Fruit fly (Drosophila melanogaster) whole organism, embryonic: Measurements from ENCODE around the gene sna.
A peak's percentile ranks its signal among the peaks of the same experiment; 100 is the strongest.

ENCODE experiments used
- ATbp ChIP-seq: fragments of 200-800 bp; sonication (Bioruptor generic); optimal IDR thresholded peaks from 2 replicates; lab custom pipeline; 2017; ENCODE audit warnings: missing biosample characterization, mild to moderate bottlenecking, missing genetic modification characterization, missing genetic modification reagents
- B-H2 ChIP-seq: fragments of 200-800 bp; sonication (Bioruptor generic); optimal IDR thresholded peaks from 2 replicates; lab custom pipeline; 2018; ENCODE audit warnings: missing biosample characterization, mild to moderate bottlenecking, missing genetic modification characterization
- BEAF-32 ChIP-seq: fragments of 200-800 bp; sonication (Bioruptor generic); optimal IDR thresholded peaks from 3 replicates; lab custom pipeline; 2017; ENCODE audit warnings: missing biosample characterization, missing genetic modification characterization, mild to moderate bottlenecking, moderate library complexity, missing genetic modification reagents
- CG10147 ChIP-seq: fragments of 200-800 bp; sonication (Bioruptor generic); optimal IDR thresholded peaks from 2 replicates; lab custom pipeline; 2019; ENCODE audit warnings: missing biosample characterization, mild to moderate bottlenecking, missing genetic modification characterization, moderate library complexity
- CG10274 ChIP-seq: fragments of 200-800 bp; sonication (Bioruptor generic); optimal IDR thresholded peaks from 3 replicates; lab custom pipeline; 2017; ENCODE audit warnings: missing biosample characterization, mild to moderate bottlenecking, missing genetic modification characterization
- CG10565 ChIP-seq: fragments of 200-800 bp; sonication (Bioruptor generic); optimal IDR thresholded peaks from 3 replicates; lab custom pipeline; 2016; ENCODE audit warnings: missing biosample characterization, mild to moderate bottlenecking, missing genetic modification characterization
- CG12219 ChIP-seq: fragments of 200-800 bp; sonication (Bioruptor generic); optimal IDR thresholded peaks from 3 replicates; lab custom pipeline; 2018; ENCODE audit warnings: missing biosample characterization, mild to moderate bottlenecking, missing genetic modification characterization
- CG1233 ChIP-seq: fragments of 200-800 bp; sonication (Bioruptor generic); optimal IDR thresholded peaks from 4 replicates; lab custom pipeline; 2018; ENCODE audit warnings: missing biosample characterization, mild to moderate bottlenecking, missing genetic modification characterization
- CG12769 ChIP-seq: fragments of 200-800 bp; sonication (Bioruptor generic); optimal IDR thresholded peaks from 2 replicates; lab custom pipeline; 2019; ENCODE audit warnings: missing biosample characterization, mild to moderate bottlenecking, missing genetic modification characterization, moderate library complexity
- CG14860 ChIP-seq: fragments of 200-800 bp; sonication (Bioruptor generic); IDR thresholded peaks from 3 replicates; pipeline ENCODE4 v1.3.6; 2022; ENCODE audit warnings: missing biosample characterization, missing genetic modification characterization; ENCODE audit not compliant: partially characterized antibody
- CG18476 ChIP-seq: fragments of 200-800 bp; sonication (Bioruptor generic); optimal IDR thresholded peaks from 2 replicates; lab custom pipeline; 2016; ENCODE audit warnings: missing biosample characterization, mild to moderate bottlenecking, missing genetic modification characterization
- CG2678 ChIP-seq: fragments of 200-800 bp; sonication (Bioruptor generic); optimal IDR thresholded peaks from 3 replicates; lab custom pipeline; 2019; ENCODE audit warnings: missing biosample characterization, mild to moderate bottlenecking, missing genetic modification characterization, moderate library complexity
- CG30431 ChIP-seq: fragments of 200-800 bp; sonication (Bioruptor generic); optimal IDR thresholded peaks from 2 replicates; lab custom pipeline; 2017; ENCODE audit warnings: missing biosample characterization, missing genetic modification characterization
- CG31365 ChIP-seq: fragments of 200-800 bp; sonication (Bioruptor generic); optimal IDR thresholded peaks from 2 replicates; lab custom pipeline; 2018; ENCODE audit warnings: missing biosample characterization, mild to moderate bottlenecking, missing genetic modification characterization
- CG3407 ChIP-seq: fragments of 200-800 bp; sonication (Bioruptor generic); optimal IDR thresholded peaks from 2 replicates; lab custom pipeline; 2018; ENCODE audit warnings: missing biosample characterization, mild to moderate bottlenecking, missing genetic modification characterization
- CG4730 ChIP-seq: fragments of 200-800 bp; sonication (Bioruptor generic); IDR thresholded peaks from 2 replicates; pipeline ENCODE4 v1.3.6; 2022; ENCODE audit warnings: missing biosample characterization, missing genetic modification characterization
- CG4854 ChIP-seq: fragments of 200-800 bp; sonication (Bioruptor generic); optimal IDR thresholded peaks from 2 replicates; lab custom pipeline; 2016; ENCODE audit warnings: missing biosample characterization, missing genetic modification characterization, inconsistent platforms
- CG5953 ChIP-seq: fragments of 200-800 bp; sonication (Bioruptor generic); IDR thresholded peaks from 2 replicates; pipeline ENCODE4 v1.3.6; 2022; ENCODE audit warnings: missing biosample characterization, missing genetic modification characterization
- CG7372 ChIP-seq: fragments of 200-800 bp; sonication (Bioruptor generic); IDR thresholded peaks from 2 replicates; pipeline ENCODE4 v1.3.6; 2022; ENCODE audit warnings: missing biosample characterization, missing genetic modification characterization
- CG7928 ChIP-seq: fragments of 200-800 bp; sonication (Bioruptor generic); optimal IDR thresholded peaks from 2 replicates; lab custom pipeline; 2017; ENCODE audit warnings: missing biosample characterization, mild to moderate bottlenecking, missing genetic modification characterization
- CG8765 ChIP-seq: fragments of 200-800 bp; sonication (Bioruptor generic); IDR thresholded peaks from 2 replicates; pipeline ENCODE4 v1.3.6; 2022; ENCODE audit warnings: missing biosample characterization, missing genetic modification characterization
- CG9215 ChIP-seq: fragments of 200-800 bp; sonication (Bioruptor generic); IDR thresholded peaks from 2 replicates; pipeline ENCODE4 v1.3.6; 2022; ENCODE audit warnings: missing biosample characterization, missing genetic modification characterization
- CG9437 ChIP-seq: fragments of 200-800 bp; sonication (Bioruptor generic); optimal IDR thresholded peaks from 2 replicates; lab custom pipeline; 2018; ENCODE audit warnings: missing biosample characterization, mild to moderate bottlenecking, missing genetic modification characterization
- CHES-1-like ChIP-seq: fragments of 200-800 bp; sonication (Bioruptor generic); optimal IDR thresholded peaks from 2 replicates; lab custom pipeline; 2016; ENCODE audit warnings: missing biosample characterization, missing genetic modification characterization
- CkIIα-i1 ChIP-seq: fragments of 200-800 bp; sonication (Bioruptor generic); IDR thresholded peaks from 2 replicates; pipeline ENCODE4 v1.3.6; 2022; ENCODE audit warnings: missing biosample characterization, missing genetic modification characterization
- Fer2 ChIP-seq: fragments of 200-800 bp; sonication (Bioruptor generic); optimal IDR thresholded peaks from 2 replicates; lab custom pipeline; 2018; ENCODE audit warnings: missing biosample characterization, mild to moderate bottlenecking, missing genetic modification characterization, moderate library complexity
- Mad ChIP-seq: fragments of 200-800 bp; sonication (Bioruptor generic); optimal IDR thresholded peaks from 2 replicates; lab custom pipeline; 2016; ENCODE audit warnings: missing biosample characterization, missing genetic modification characterization
- Nf-YC ChIP-seq: fragments of 200-800 bp; optimal IDR thresholded peaks from 3 replicates; lab custom pipeline; 2019; ENCODE audit warnings: missing biosample characterization, mild to moderate bottlenecking, missing genetic modification characterization, moderate library complexity
- Opbp ChIP-seq: fragments of 200-800 bp; sonication (Bioruptor generic); IDR thresholded peaks from 3 replicates; pipeline ENCODE4 v1.3.6; 2022; ENCODE audit warnings: missing biosample characterization, missing genetic modification characterization; ENCODE audit not compliant: partially characterized antibody
- PHDP ChIP-seq: fragments of 200-800 bp; sonication (Bioruptor generic); optimal IDR thresholded peaks from 3 replicates; lab custom pipeline; 2018; ENCODE audit warnings: missing biosample characterization, mild to moderate bottlenecking, missing genetic modification characterization, moderate library complexity
- Sin3A ChIP-seq: fragments of >200 bp; optimal IDR thresholded peaks from 2 replicates; lab custom pipeline; 2018
- Usf ChIP-seq: fragments of 200-800 bp; sonication (Bioruptor generic); optimal IDR thresholded peaks from 2 replicates; lab custom pipeline; 2017; ENCODE audit warnings: missing genotype, missing biosample characterization, missing genetic modification characterization
- Vsx1 ChIP-seq: fragments of 200-800 bp; sonication (Bioruptor generic); optimal IDR thresholded peaks from 2 replicates; lab custom pipeline; 2017; ENCODE audit warnings: missing biosample characterization, mild to moderate bottlenecking, missing genetic modification characterization, missing genetic modification reagents
- ase ChIP-seq: fragments of 200-800 bp; sonication (Bioruptor generic); IDR thresholded peaks from 3 replicates; pipeline ENCODE4 v1.3.6; 2022; ENCODE audit warnings: missing biosample characterization, missing genetic modification characterization
- cas ChIP-seq: fragments of 200-800 bp; sonication (Bioruptor generic); IDR thresholded peaks from 2 replicates; pipeline ENCODE4 v1.3.6; 2022; ENCODE audit warnings: missing biosample characterization, missing genetic modification characterization
- chif ChIP-seq, 2 experiments: fragments of 200-800 bp; sonication (Bioruptor generic); optimal IDR thresholded peaks; 3 replicates each; lab custom pipeline; 2016; ENCODE audit warnings: missing biosample characterization in 2 of 2, missing genetic modification characterization in 2 of 2
- danr ChIP-seq: fragments of 200-800 bp; sonication (Bioruptor generic); IDR thresholded peaks from 2 replicates; pipeline ENCODE4 v1.3.6; 2022; ENCODE audit warnings: missing biosample characterization, missing genetic modification characterization
- emc ChIP-seq: fragments of 200-800 bp; sonication (Bioruptor generic); optimal IDR thresholded peaks from 2 replicates; lab custom pipeline; 2016; ENCODE audit warnings: missing biosample characterization, missing genetic modification characterization
- esg ChIP-seq: fragments of 200-800 bp; sonication (Bioruptor generic); conservative IDR thresholded peaks from 2 replicates; pipeline ENCODE4 v1.3.6; 2022; ENCODE audit warnings: missing biosample characterization, missing genetic modification characterization
- gce ChIP-seq: fragments of 200-800 bp; sonication (Bioruptor generic); IDR thresholded peaks from 3 replicates; pipeline ENCODE4 v1.3.6; 2022; ENCODE audit warnings: missing biosample characterization, missing genetic modification characterization
- gro ChIP-seq: fragments of 200-800 bp; sonication (Bioruptor generic); optimal IDR thresholded peaks from 2 replicates; lab custom pipeline; 2016; ENCODE audit warnings: missing biosample characterization, missing genetic modification characterization
- ind ChIP-seq: fragments of 200-800 bp; sonication (Bioruptor generic); optimal IDR thresholded peaks from 3 replicates; lab custom pipeline; 2016; ENCODE audit warnings: missing biosample characterization, missing genetic modification characterization
- kah ChIP-seq: fragments of 200-800 bp; sonication (Bioruptor generic); optimal IDR thresholded peaks from 2 replicates; lab custom pipeline; 2018; ENCODE audit warnings: missing biosample characterization, mild to moderate bottlenecking, missing genetic modification characterization
- lbe ChIP-seq: fragments of 200-800 bp; sonication (Bioruptor generic); optimal IDR thresholded peaks from 2 replicates; lab custom pipeline; 2016; ENCODE audit warnings: missing biosample characterization, mild to moderate bottlenecking, missing genetic modification characterization
- onecut ChIP-seq: fragments of 200-800 bp; sonication (Bioruptor generic); IDR thresholded peaks from 2 replicates; pipeline ENCODE4 v1.3.6; 2022; ENCODE audit warnings: missing biosample characterization, missing genetic modification characterization
- sima ChIP-seq: fragments of 200-800 bp; sonication (Bioruptor generic); optimal IDR thresholded peaks from 2 replicates; lab custom pipeline; 2016; ENCODE audit warnings: missing biosample characterization, missing genetic modification characterization
- slou ChIP-seq: fragments of 200-800 bp; sonication (Bioruptor generic); optimal IDR thresholded peaks from 3 replicates; lab custom pipeline; 2016; ENCODE audit warnings: missing biosample characterization, missing genetic modification characterization
- tna ChIP-seq: fragments of 200-800 bp; sonication (Bioruptor generic); IDR thresholded peaks from 2 replicates; pipeline ENCODE4 v1.3.6; 2022; ENCODE audit warnings: missing biosample characterization, missing genetic modification characterization; ENCODE audit not compliant: partially characterized antibody
- zen2 ChIP-seq: fragments of 200-800 bp; sonication (Bioruptor generic); IDR thresholded peaks from 3 replicates; pipeline ENCODE4 v1.3.6; 2022; ENCODE audit warnings: missing biosample characterization, missing genetic modification characterization; ENCODE audit not compliant: partially characterized antibody

The sna gene

dm6 chr2L:15498885-15499696, 21.0 kb upstream of the sna start, which contains the start of gene lace (continued):
- TF ChIP-seq sima, result peak; percentile 28
- peak; percentile 73 for TF ChIP-seq CG1233 (GFP tag; lab: Kevin White, UChicago)
- TF ChIP-seq Nf-YC, result peak; percentile 32
- peak; percentile 56 for TF ChIP-seq ATbp
- peak; percentile 81 for TF ChIP-seq B-H2 (GFP tag; lab: Kevin White, UChicago)
- peak; percentile 38; the same call in 1 of the 2 replicates for TF ChIP-seq tna (GFP tag; lab: Robert Waterston, UW)
- peak; percentile 56 for TF ChIP-seq lbe
- TF ChIP-seq Opbp (GFP tag; lab: Robert Waterston, UW), result peak; percentile 56; the same call in 1 of the 3 replicates
- TF ChIP-seq CG3407 (GFP tag; lab: Kevin White, UChicago), result peak; percentile 87
- TF ChIP-seq cas (GFP tag; lab: Robert Waterston, UW), result peak; percentile 72; the same call in 1 of the 2 replicates
- peak; percentile 58 for TF ChIP-seq CG7928 (GFP tag; lab: Kevin White, UChicago)
- TF ChIP-seq kah (GFP tag; lab: Kevin White, UChicago), result no peak
- TF ChIP-seq CG9215 (GFP tag; lab: Robert Waterston, UW), result peak; percentile 60
- TF ChIP-seq Sin3A (lab: Kevin White, UChicago), result peak; percentile 46
- peak; percentile 62 for TF ChIP-seq Fer2
- peak; percentile 76 for TF ChIP-seq CG8765 (GFP tag; lab: Robert Waterston, UW)
- peak; percentile 14 for TF ChIP-seq CG9437 (GFP tag; lab: Kevin White, UChicago)
- peak; percentile 73 for TF ChIP-seq CG4854 (GFP tag; lab: Kevin White, UChicago)
- TF ChIP-seq Usf (GFP tag; lab: Kevin White, UChicago), result peak; percentile 69
- peak; percentile 76 for TF ChIP-seq CG12769 (tag; lab: Kevin White, UChicago)
- peak; percentile 40; the same call in 1 of the 2 replicates for TF ChIP-seq danr (GFP tag; lab: Robert Waterston, UW)
- peak; percentile 89 for TF ChIP-seq Mad (GFP tag; lab: Kevin White, UChicago)
- peak; percentile 78 for TF ChIP-seq CG30431
- peak; percentile 80 for TF ChIP-seq Vsx1 (GFP tag; lab: Kevin White, UChicago)
- peak; percentile 47 for TF ChIP-seq BEAF-32
- peak; percentile 82 for TF ChIP-seq onecut
- TF ChIP-seq emc (GFP tag; lab: Kevin White, UChicago), result peak; percentile 77
- TF ChIP-seq CG5953 (GFP tag; lab: Robert Waterston, UW), result peak; percentile 78
- peak; percentile 60 for TF ChIP-seq CG10147 (GFP tag; lab: Kevin White, UChicago)
- no peak for TF ChIP-seq zen2 (GFP tag; lab: Robert Waterston, UW)
- TF ChIP-seq CG14860 (GFP tag; lab: Robert Waterston, UW), result no peak
- TF ChIP-seq esg (GFP tag; lab: Robert Waterston, UW), result 0 out of 2 replicates have a peak, but pooled peaks have one; percentile 5
- TF ChIP-seq CG10274 (GFP tag; lab: Kevin White, UChicago), result peak; percentile 37
- TF ChIP-seq gro, result peak; percentile 74
- TF ChIP-seq CkIIα-i1 (GFP tag; lab: Robert Waterston, UW), result no peak
- TF ChIP-seq CG4730 (GFP tag; lab: Robert Waterston, UW), result peak; percentile 63
- peak; percentile 90 for TF ChIP-seq gce (GFP tag; lab: Robert Waterston, UW)
- peak; percentile 10 for TF ChIP-seq CG18476 (GFP tag; lab: Kevin White, UChicago)
- TF ChIP-seq PHDP, result peak; percentile 79
- TF ChIP-seq slou, result peak; percentile 85
- peak; percentile 88 for TF ChIP-seq CHES-1-like (GFP tag; lab: Kevin White, UChicago)
- TF ChIP-seq ind (GFP tag; lab: Kevin White, UChicago), result peak; percentile 55
- TF ChIP-seq CG7372, result peak; percentile 77
- peak; percentile 97 for TF ChIP-seq CG31365 (tag; lab: Kevin White, UChicago)
- TF ChIP-seq chif (GFP tag; optimal IDR thresholded peaks at IDR 0.05; lab: Kevin White, UChicago), result peak; percentile 80 to 86
- TF ChIP-seq CG2678 (tag; lab: Kevin White, UChicago), result peak; percentile 50
- no peak for TF ChIP-seq CG10565 (GFP tag; lab: Kevin White, UChicago)
- TF ChIP-seq ase (GFP tag; lab: Robert Waterston, UW), result peak; percentile 87
- TF ChIP-seq CG12219, result peak; percentile 69
